Worm (Caenorhabditis elegans) whole organism, L1 larva: ENCODE results near the gene C45B11.5.

Experiments used
- C04F5.9 ChIP-seq: sonication (generic microtip); optimal IDR thresholded peaks from 2 replicates; lab custom pipeline; 2016; ENCODE audit warnings: missing genetic modification characterization, missing compliant biosample characterization
- C16A3.4 ChIP-seq: fragments of 150-350 bp; optimal IDR thresholded peaks from 2 replicates; lab custom pipeline; 2014; ENCODE audit warnings: missing biosample characterization, missing genetic modification characterization
- C34B4.2 ChIP-seq: sonication (generic microtip); optimal IDR thresholded peaks from 2 replicates; lab custom pipeline; 2017; ENCODE audit warnings: mild to moderate bottlenecking, missing genetic modification characterization, missing compliant biosample characterization
- F16B12.6 ChIP-seq: fragments of 150-350 bp; optimal IDR thresholded peaks from 2 replicates; lab custom pipeline; 2014; ENCODE audit warnings: missing biosample characterization, missing genetic modification characterization
- Y116A8C.19 ChIP-seq: sonication (generic microtip); optimal IDR thresholded peaks from 2 replicates; lab custom pipeline; 2016; ENCODE audit warnings: missing compliant biosample characterization, missing genetic modification characterization, borderline replicate concordance
- aha-1 ChIP-seq: fragments of 150-350 bp; optimal IDR thresholded peaks from 2 replicates; lab custom pipeline; 2014; ENCODE audit warnings: missing biosample characterization, missing genetic modification characterization
- alr-1 ChIP-seq: fragments of 200-800 bp; sonication (Bioruptor generic); optimal IDR thresholded peaks from 2 replicates; lab custom pipeline; 2018; ENCODE audit warnings: borderline replicate concordance, mild to moderate bottlenecking, missing genetic modification characterization, missing compliant biosample characterization
- aly-2 ChIP-seq: fragments of 150-350 bp; optimal IDR thresholded peaks from 2 replicates; lab custom pipeline; 2014; ENCODE audit warnings: missing biosample characterization, missing genetic modification characterization
- ceh-88 ChIP-seq: fragments of 200-800 bp; sonication (Bioruptor generic); IDR thresholded peaks from 2 replicates; pipeline ENCODE4 v1.3.6; 2022; ENCODE audit warnings: missing genetic modification characterization, missing compliant biosample characterization
- ceh-90 ChIP-seq: sonication (generic microtip); optimal IDR thresholded peaks from 2 replicates; lab custom pipeline; 2016; ENCODE audit warnings: missing genetic modification characterization, missing compliant biosample characterization
- ces-1 ChIP-seq: fragments of 150-350 bp; optimal IDR thresholded peaks from 2 replicates; lab custom pipeline; 2014; ENCODE audit warnings: missing biosample characterization, missing genetic modification reagents, missing genetic modification characterization
- efl-1 ChIP-seq, 4 experiments: fragments of 150-350 bp; optimal IDR thresholded peaks in 3 of 4; peaks in 1 of 4; 1 replicate in 1 of 4; 2 replicates in 3 of 4; lab custom pipeline; 2014; ENCODE audit warnings: missing biosample characterization in 2 of 4, missing genetic modification characterization in 2 of 4, missing genetic modification reagents in 2 of 4
- egl-13 ChIP-seq: sonication (generic microtip); optimal IDR thresholded peaks from 2 replicates; lab custom pipeline; 2016; ENCODE audit warnings: missing genotype, missing genetic modification reagents, missing genetic modification characterization, missing compliant biosample characterization
- elt-2 ChIP-seq: sonication (generic microtip); optimal IDR thresholded peaks from 2 replicates; lab custom pipeline; 2016; ENCODE audit warnings: missing genetic modification characterization, mild to moderate bottlenecking, inconsistent platforms, missing compliant biosample characterization, missing genetic modification reagents
- elt-3 ChIP-seq, 6 experiments: fragments of 150-350 bp in 1 of 6; sonication (generic microtip); optimal IDR thresholded peaks; 2 replicates each; lab custom pipeline; 2017 to 2018; ENCODE audit warnings: missing biosample characterization in 6 of 6, missing genetic modification characterization in 6 of 6, inconsistent platforms in 1 of 6
- ets-5 ChIP-seq: fragments of 200-800 bp; sonication (Bioruptor generic); IDR thresholded peaks from 2 replicates; pipeline ENCODE4 v1.3.6; 2022; ENCODE audit warnings: missing genetic modification characterization, missing compliant biosample characterization
- fkh-10 ChIP-seq: sonication (generic microtip); optimal IDR thresholded peaks from 2 replicates; lab custom pipeline; 2017; ENCODE audit warnings: missing biosample characterization, missing genetic modification reagents, missing genetic modification characterization
- fkh-4 ChIP-seq: sonication (generic microtip); optimal IDR thresholded peaks from 2 replicates; lab custom pipeline; 2016; ENCODE audit warnings: missing compliant biosample characterization, missing genetic modification characterization, borderline replicate concordance
- fos-1 ChIP-seq: fragments of 150-350 bp; optimal IDR thresholded peaks from 2 replicates; lab custom pipeline; 2014; ENCODE audit warnings: missing biosample characterization, missing genetic modification characterization
- grh-1 ChIP-seq: fragments of 200-800 bp; sonication (Bioruptor generic); IDR thresholded peaks from 2 replicates; pipeline ENCODE4 v1.3.6; 2022; ENCODE audit warnings: missing genetic modification reagents, missing genetic modification characterization, missing compliant biosample characterization
- hlh-4 ChIP-seq: sonication (generic microtip); optimal IDR thresholded peaks from 2 replicates; lab custom pipeline; 2016; ENCODE audit warnings: mild to moderate bottlenecking, missing genetic modification characterization, missing compliant biosample characterization
- hpl-2 ChIP-seq: fragments of 150-350 bp; optimal IDR thresholded peaks from 2 replicates; lab custom pipeline; 2014; ENCODE audit warnings: missing biosample characterization, missing genetic modification reagents, missing genetic modification characterization
- irx-1 ChIP-seq: sonication (generic microtip); optimal IDR thresholded peaks from 2 replicates; lab custom pipeline; 2016; ENCODE audit warnings: missing genetic modification characterization, missing compliant biosample characterization
- jun-1 ChIP-seq: fragments of 150-350 bp; optimal IDR thresholded peaks from 2 replicates; lab custom pipeline; 2014; ENCODE audit warnings: missing biosample characterization, missing genetic modification reagents, missing genetic modification characterization
- lin-39 ChIP-seq: fragments of 150-350 bp; optimal IDR thresholded peaks from 2 replicates; lab custom pipeline; 2014; ENCODE audit warnings: missing biosample characterization, missing genetic modification reagents, missing genetic modification characterization
- lir-3 ChIP-seq: sonication (generic microtip); optimal IDR thresholded peaks from 2 replicates; lab custom pipeline; 2016; ENCODE audit warnings: mild to moderate bottlenecking, missing genetic modification characterization, moderate library complexity, missing compliant biosample characterization; ENCODE audit not compliant: poor library complexity
- lsy-2 ChIP-seq, 2 experiments: fragments of 150-350 bp; optimal IDR thresholded peaks; 2 replicates each; lab custom pipeline; 2014; ENCODE audit warnings: missing biosample characterization in 2 of 2, missing genetic modification characterization in 2 of 2
- mab-9 ChIP-seq: fragments of 200-800 bp; sonication (Bioruptor generic); IDR thresholded peaks from 2 replicates; pipeline ENCODE4 v1.3.6; 2022; ENCODE audit warnings: missing genetic modification reagents, missing genetic modification characterization, missing compliant biosample characterization
- mdl-1 ChIP-seq, 2 experiments: fragments of 150-350 bp; optimal IDR thresholded peaks; 2 replicates each; lab custom pipeline; 2014 to 2017; ENCODE audit warnings: missing biosample characterization in 2 of 2, missing genetic modification characterization in 2 of 2, inconsistent platforms in 1 of 2
- mef-2 ChIP-seq: fragments of 150-350 bp; optimal IDR thresholded peaks from 2 replicates; lab custom pipeline; 2014; ENCODE audit warnings: missing biosample characterization, missing genetic modification characterization
- mep-1 ChIP-seq: fragments of 150-350 bp; optimal IDR thresholded peaks from 2 replicates; lab custom pipeline; 2014; ENCODE audit warnings: missing biosample characterization, missing genetic modification characterization
- nhr-11 ChIP-seq: fragments of 150-350 bp; optimal IDR thresholded peaks from 2 replicates; lab custom pipeline; 2014; ENCODE audit warnings: missing biosample characterization, missing genetic modification characterization
- nhr-12 ChIP-seq: sonication (generic microtip); optimal IDR thresholded peaks from 2 replicates; lab custom pipeline; 2017; ENCODE audit warnings: missing biosample characterization, missing genetic modification characterization
- nhr-19 ChIP-seq: fragments of 200-800 bp; sonication (Bioruptor generic); conservative IDR thresholded peaks from 2 replicates; pipeline ENCODE4 v1.3.6; 2022; ENCODE audit warnings: missing genetic modification characterization, missing compliant biosample characterization
- nhr-237 ChIP-seq: fragments of 150-350 bp; optimal IDR thresholded peaks from 2 replicates; lab custom pipeline; 2014; ENCODE audit warnings: missing biosample characterization, missing genetic modification characterization
- nhr-28 ChIP-seq: fragments of 150-350 bp; optimal IDR thresholded peaks from 2 replicates; lab custom pipeline; 2014; ENCODE audit warnings: missing biosample characterization, missing genetic modification characterization
- nhr-47 ChIP-seq: sonication (generic microtip); optimal IDR thresholded peaks from 2 replicates; lab custom pipeline; 2016; ENCODE audit warnings: mild to moderate bottlenecking, missing genetic modification characterization, moderate library complexity, missing compliant biosample characterization
- nhr-71 ChIP-seq: sonication (generic microtip); optimal IDR thresholded peaks from 2 replicates; lab custom pipeline; 2016; ENCODE audit warnings: mild to moderate bottlenecking, missing genetic modification characterization, moderate library complexity, missing compliant biosample characterization
- nhr-76 ChIP-seq: sonication (generic microtip); optimal IDR thresholded peaks from 2 replicates; lab custom pipeline; 2017; ENCODE audit warnings: missing biosample characterization, missing genetic modification characterization
- nhr-84 ChIP-seq: sonication (generic microtip); optimal IDR thresholded peaks from 2 replicates; lab custom pipeline; 2017; ENCODE audit warnings: missing biosample characterization, missing genetic modification characterization
- nhr-90 ChIP-seq: sonication (generic microtip); optimal IDR thresholded peaks from 2 replicates; lab custom pipeline; 2016; ENCODE audit warnings: mild to moderate bottlenecking, missing genetic modification characterization, missing compliant biosample characterization; ENCODE audit not compliant: poor library complexity
- pag-3 ChIP-seq: sonication (generic microtip); optimal IDR thresholded peaks from 2 replicates; lab custom pipeline; 2017; ENCODE audit warnings: missing genetic modification characterization, mild to moderate bottlenecking, missing compliant biosample characterization, antibody characterized with exemption, borderline replicate concordance; ENCODE audit not compliant: insufficient read depth
- skn-1 ChIP-seq: fragments of 150-350 bp; optimal IDR thresholded peaks from 2 replicates; lab custom pipeline; 2014; ENCODE audit warnings: missing biosample characterization, missing genetic modification characterization
- snu-23 ChIP-seq: sonication (generic microtip); optimal IDR thresholded peaks from 2 replicates; lab custom pipeline; 2016; ENCODE audit warnings: missing genetic modification characterization, missing compliant biosample characterization
- sox-4 ChIP-seq: sonication (generic microtip); optimal IDR thresholded peaks from 2 replicates; lab custom pipeline; 2016; ENCODE audit warnings: missing genetic modification characterization, missing compliant biosample characterization
- sptf-1 ChIP-seq: fragments of 150-350 bp; optimal IDR thresholded peaks from 2 replicates; lab custom pipeline; 2014; ENCODE audit warnings: missing biosample characterization, missing genetic modification characterization
- sup-37 ChIP-seq: fragments of 200-800 bp; sonication (Bioruptor generic); optimal IDR thresholded peaks from 2 replicates; lab custom pipeline; 2018; ENCODE audit warnings: mild to moderate bottlenecking, missing genetic modification characterization, missing compliant biosample characterization
- unc-130 ChIP-seq: fragments of 150-350 bp; optimal IDR thresholded peaks from 2 replicates; lab custom pipeline; 2017; ENCODE audit warnings: missing biosample characterization, missing genetic modification characterization, inconsistent platforms
- unc-98 ChIP-seq: fragments of 200-800 bp; sonication (Bioruptor generic); IDR thresholded peaks from 2 replicates; pipeline ENCODE4 v1.3.6; 2022; ENCODE audit warnings: missing genetic modification characterization, missing compliant biosample characterization
- vab-15 ChIP-seq: sonication (generic microtip); optimal IDR thresholded peaks from 2 replicates; lab custom pipeline; 2017; ENCODE audit warnings: missing genotype, mild to moderate bottlenecking, missing genetic modification characterization, missing compliant biosample characterization
- xbp-1 ChIP-seq: sonication (generic microtip); optimal IDR thresholded peaks from 2 replicates; lab custom pipeline; 2016; ENCODE audit warnings: missing genetic modification characterization, missing compliant biosample characterization
- zip-4 ChIP-seq: fragments of 200-800 bp; sonication (Bioruptor generic); optimal IDR thresholded peaks from 2 replicates; lab custom pipeline; 2018; ENCODE audit warnings: mild to moderate bottlenecking, missing genetic modification characterization, moderate library complexity, missing compliant biosample characterization
- ztf-11 ChIP-seq, 2 experiments: sonication (generic microtip); optimal IDR thresholded peaks; 2 replicates each; lab custom pipeline; 2016 to 2017; ENCODE audit warnings: missing genetic modification characterization in 2 of 2, missing biosample characterization in 1 of 2, missing compliant biosample characterization in 1 of 2

Gene C45B11.5

DNA sequence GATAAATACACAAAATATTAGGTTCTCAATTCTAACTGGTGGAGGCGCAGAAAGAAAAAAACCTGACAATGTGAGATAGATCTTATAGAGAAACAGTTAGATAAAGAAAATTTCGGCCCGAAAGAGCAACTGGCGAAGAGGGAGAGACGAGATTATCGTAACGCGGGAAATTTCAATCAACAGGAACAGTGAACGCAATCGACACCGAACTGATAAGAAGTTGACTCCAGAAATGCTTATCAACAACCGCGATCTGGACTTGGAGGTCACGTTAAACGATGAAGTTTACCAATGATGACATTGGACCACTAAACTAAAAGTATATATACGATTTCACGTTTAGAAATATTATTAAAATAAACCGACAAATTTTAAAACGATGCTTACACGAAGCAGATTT lies 34.8 kb downstream of the C45B11.5 start:
- no peak for TF ChIP-seq mep-1 (tag; lab: Kevin White, UChicago)
- no peak for TF ChIP-seq zip-4 (GFP tag; lab: Kevin White, UChicago)
- no peak for TF ChIP-seq mab-9 (GFP tag; lab: Robert Waterston, UW)
- TF ChIP-seq skn-1 (tag; lab: Kevin White, UChicago), result no peak
- TF ChIP-seq lin-39, result no peak
- peak; percentile 27 for TF ChIP-seq nhr-90 (tag; lab: Kevin White, UChicago)
- no peak for TF ChIP-seq ceh-90 (tag; lab: Kevin White, UChicago)
- TF ChIP-seq egl-13, result no peak
- no peak for TF ChIP-seq aha-1 (tag; lab: Kevin White, UChicago)
- no peak for TF ChIP-seq mef-2 (tag; lab: Kevin White, UChicago)
- no peak for TF ChIP-seq nhr-12
- TF ChIP-seq F16B12.6 (tag; lab: Kevin White, UChicago), result no peak
- no peak for TF ChIP-seq fkh-4 (tag; lab: Kevin White, UChicago)
- TF ChIP-seq elt-2 (tag; lab: Kevin White, UChicago), result no peak
- TF ChIP-seq hlh-4, result no peak
- TF ChIP-seq unc-130 (tag; lab: Kevin White, UChicago), result no peak
- no peak for TF ChIP-seq sptf-1 (tag; lab: Kevin White, UChicago)
- no peak for TF ChIP-seq C34B4.2 (tag; lab: Kevin White, UChicago)
- no peak for TF ChIP-seq alr-1
- TF ChIP-seq fkh-10 (GFP tag; lab: Kevin White, UChicago), result no peak
- no peak for TF ChIP-seq unc-98 (GFP tag; lab: Robert Waterston, UW)
- TF ChIP-seq sox-4 (tag; lab: Kevin White, UChicago), result no peak
- no peak for TF ChIP-seq vab-15 (tag; lab: Kevin White, UChicago)
- no peak for TF ChIP-seq hpl-2 (GFP tag; lab: Kevin White, UChicago)
- TF ChIP-seq lir-3 (tag; lab: Kevin White, UChicago), result no peak
- no peak for TF ChIP-seq nhr-11 (tag; lab: Kevin White, UChicago)
- peak; percentile 96 for TF ChIP-seq aly-2 (tag; lab: Kevin White, UChicago)
- peak; percentile 49 for TF ChIP-seq nhr-71 (tag; lab: Kevin White, UChicago)
- TF ChIP-seq nhr-237 (tag; lab: Kevin White, UChicago), result no peak
- TF ChIP-seq nhr-84 (tag; lab: Kevin White, UChicago), result no peak
- no peak for TF ChIP-seq irx-1 (tag; lab: Kevin White, UChicago)
- no peak for TF ChIP-seq ztf-11 (tag; optimal IDR thresholded peaks at IDR 0.05; lab: Kevin White, UChicago)
- TF ChIP-seq grh-1 (GFP tag; lab: Robert Waterston, UW), result no peak
- no peak for TF ChIP-seq nhr-28 (tag; lab: Kevin White, UChicago)
- TF ChIP-seq elt-3 (tag; optimal IDR thresholded peaks at IDR 0.05; lab: Kevin White, UChicago), result peak in 1 of 6 experiments; percentile 21
- peak in 1 of 2 experiments; percentile 18 for TF ChIP-seq lsy-2 (tag; optimal IDR thresholded peaks at IDR 0.05; lab: Kevin White, UChicago)
- TF ChIP-seq fos-1 (tag; lab: Kevin White, UChicago), result no peak
- TF ChIP-seq xbp-1, result no peak
- TF ChIP-seq snu-23, result peak; percentile 50
- TF ChIP-seq C04F5.9 (tag; lab: Kevin White, UChicago), result no peak
- no peak for TF ChIP-seq efl-1 (optimal IDR thresholded peaks at IDR 0.05; lab: Kevin White, UChicago)
- peak in 1 of 2 experiments; percentile 76 for TF ChIP-seq efl-1 (GFP tag; optimal IDR thresholded peaks at IDR 0.05 in 1 of 2; lab: Kevin White, UChicago)
- TF ChIP-seq mdl-1 (tag; optimal IDR thresholded peaks at IDR 0.05; lab: Kevin White, UChicago), result no peak
- no peak for TF ChIP-seq C16A3.4
- TF ChIP-seq Y116A8C.19 (tag; lab: Kevin White, UChicago), result no peak
- no peak for TF ChIP-seq ets-5 (GFP tag; lab: Robert Waterston, UW)
- no peak for TF ChIP-seq sup-37
- TF ChIP-seq nhr-76, result no peak
- no peak for TF ChIP-seq jun-1 (tag; lab: Kevin White, UChicago)
- no peak for TF ChIP-seq pag-3 (tag; lab: Kevin White, UChicago)
- no peak; the same call in 1 of the 2 replicates for TF ChIP-seq nhr-19 (GFP tag; lab: Robert Waterston, UW)
- TF ChIP-seq ces-1 (GFP tag; lab: Kevin White, UChicago), result no peak
- TF ChIP-seq nhr-47, result peak; percentile 27
- no peak for TF ChIP-seq ceh-88 (GFP tag; lab: Robert Waterston, UW)
